Worm (Caenorhabditis elegans) whole organism, L4/young adult: ENCODE results near the gene srz-13.

Experiments
- W03F9.2 ChIP-seq: fragments of 150-350 bp; optimal IDR thresholded peaks from 2 replicates; lab custom pipeline; 2014; ENCODE audit warnings: missing biosample characterization, missing genetic modification characterization
- dao-5 ChIP-seq: sonication (generic microtip); optimal IDR thresholded peaks from 2 replicates; lab custom pipeline; 2016; ENCODE audit warnings: missing genotype, missing genetic modification characterization, moderate library complexity, missing compliant biosample characterization
- him-1 ChIP-seq: sonication (generic microtip); optimal IDR thresholded peaks from 2 replicates; lab custom pipeline; 2016; ENCODE audit warnings: missing genotype, missing genetic modification reagents, missing genetic modification characterization, missing compliant biosample characterization

DNA sequence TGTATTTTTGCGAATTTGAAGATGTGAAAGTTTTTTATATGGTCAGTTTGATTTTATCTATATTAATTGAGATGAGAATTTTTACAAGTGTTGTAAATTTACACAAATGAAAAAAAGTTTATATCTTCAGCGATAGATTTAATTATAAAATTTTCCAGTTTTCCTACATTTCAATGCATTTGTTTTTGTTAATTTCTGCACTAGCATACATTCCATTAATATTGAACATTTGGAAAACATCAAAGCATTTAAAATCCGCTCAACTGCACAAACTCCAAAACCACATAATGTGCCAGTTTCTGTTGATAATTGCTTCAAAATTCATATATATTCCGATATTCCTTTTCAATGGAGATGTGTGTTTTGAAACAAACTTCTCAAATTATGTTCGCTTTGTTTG is 708 bp downstream of the srz-13 start, which contains the start of gene srh-277:
- no peak for TF ChIP-seq dao-5 (tag; lab: Kevin White, UChicago)
- TF ChIP-seq him-1 (tag; lab: Kevin White, UChicago) = no peak
- no peak for TF ChIP-seq W03F9.2 (tag; lab: Kevin White, UChicago)
